Worm (Caenorhabditis elegans) whole organism, L4 larva: Measurements from ENCODE around the gene M03C11.6.

Source experiments
- F26F4.8 ChIP-seq: fragments of 200-800 bp; sonication (Bioruptor generic); conservative IDR thresholded peaks from 2 replicates; pipeline ENCODE4 v1.3.6; 2022; ENCODE audit warnings: missing genetic modification characterization, missing compliant biosample characterization
- F37D6.2 ChIP-seq: sonication (generic microtip); optimal IDR thresholded peaks from 2 replicates; lab custom pipeline; 2016; ENCODE audit warnings: mild to moderate bottlenecking, missing genetic modification characterization, missing compliant biosample characterization
- F44E2.7 ChIP-seq: fragments of 200-800 bp; sonication (Bioruptor generic); IDR thresholded peaks from 2 replicates; pipeline ENCODE4 v2.1.2; 2022; ENCODE audit warnings: missing genetic modification characterization, missing compliant biosample characterization
- F49E8.2 ChIP-seq: sonication (generic microtip); optimal IDR thresholded peaks from 2 replicates; lab custom pipeline; 2016; ENCODE audit warnings: missing compliant biosample characterization, mild to moderate bottlenecking, missing genetic modification characterization, borderline replicate concordance
- T20F7.1 ChIP-seq: fragments of 200-800 bp; sonication (Bioruptor generic); optimal IDR thresholded peaks from 2 replicates; lab custom pipeline; 2018; ENCODE audit warnings: mild to moderate bottlenecking, missing genetic modification characterization, missing compliant biosample characterization
- Y105C5A.15 ChIP-seq: fragments of 200-800 bp; sonication (Bioruptor generic); IDR thresholded peaks from 2 replicates; pipeline ENCODE4 v1.3.6; 2022; ENCODE audit warnings: missing genetic modification characterization, missing compliant biosample characterization
- Y48G9A.11 ChIP-seq: fragments of 200-800 bp; sonication (Bioruptor generic); IDR thresholded peaks from 2 replicates; pipeline ENCODE4 v1.3.6; 2022; ENCODE audit warnings: missing genetic modification reagents, missing genetic modification characterization, missing compliant biosample characterization
- ZK337.2 ChIP-seq: fragments of 200-800 bp; sonication (Bioruptor generic); IDR thresholded peaks from 2 replicates; pipeline ENCODE4 v1.3.6; 2022; ENCODE audit warnings: missing genetic modification reagents, missing genetic modification characterization, missing compliant biosample characterization
- ZK546.5 ChIP-seq, 2 experiments: sonication (generic microtip); optimal IDR thresholded peaks; 2 replicates each; lab custom pipeline; 2017; ENCODE audit warnings: missing biosample characterization in 2 of 2, missing genetic modification characterization in 2 of 2
- ama-1 ChIP-seq: fragments of 150-350 bp; optimal IDR thresholded peaks from 2 replicates; lab custom pipeline; 2014; ENCODE audit warnings: inconsistent platforms, mixed read lengths
- attf-4 ChIP-seq: sonication (generic microtip); optimal IDR thresholded peaks from 3 replicates; lab custom pipeline; 2017; ENCODE audit warnings: missing biosample characterization, missing genetic modification characterization
- ceh-32 ChIP-seq: sonication (generic microtip); optimal IDR thresholded peaks from 2 replicates; lab custom pipeline; 2016; ENCODE audit warnings: mild to moderate bottlenecking, missing genetic modification characterization, missing compliant biosample characterization; ENCODE audit not compliant: poor library complexity
- ceh-62 ChIP-seq: sonication (generic microtip); optimal IDR thresholded peaks from 2 replicates; lab custom pipeline; 2017; ENCODE audit warnings: missing biosample characterization, missing genetic modification characterization
- ceh-82 ChIP-seq: sonication (generic microtip); optimal IDR thresholded peaks from 2 replicates; lab custom pipeline; 2017; ENCODE audit warnings: missing biosample characterization, missing genetic modification characterization
- ctbp-1 ChIP-seq: fragments of 200-800 bp; sonication (Bioruptor generic); IDR thresholded peaks from 2 replicates; pipeline ENCODE4 v1.3.6; 2022; ENCODE audit warnings: missing genetic modification reagents, missing genetic modification characterization, missing compliant biosample characterization
- daf-12 ChIP-seq: fragments of 150-350 bp; optimal IDR thresholded peaks from 2 replicates; lab custom pipeline; 2014; ENCODE audit warnings: missing biosample characterization, missing genetic modification reagents, missing genetic modification characterization
- dmd-9 ChIP-seq: fragments of 200-800 bp; sonication (Bioruptor generic); IDR thresholded peaks from 2 replicates; pipeline ENCODE4 v1.3.6; 2022; ENCODE audit warnings: missing genetic modification reagents, missing genetic modification characterization, missing compliant biosample characterization
- duxl-1 ChIP-seq: sonication (generic microtip); optimal IDR thresholded peaks from 2 replicates; lab custom pipeline; 2016; ENCODE audit warnings: mild to moderate bottlenecking, missing genetic modification characterization, moderate library complexity, missing compliant biosample characterization; ENCODE audit not compliant: poor library complexity
- fkh-10 ChIP-seq: fragments of 150-350 bp; optimal IDR thresholded peaks from 2 replicates; lab custom pipeline; 2014; ENCODE audit warnings: missing biosample characterization, missing genetic modification reagents, missing genetic modification characterization
- fos-1 ChIP-seq: fragments of 150-350 bp; optimal IDR thresholded peaks from 2 replicates; lab custom pipeline; 2014; ENCODE audit warnings: missing biosample characterization, missing genetic modification characterization
- hlh-11 ChIP-seq: fragments of 200-800 bp; sonication (Bioruptor generic); optimal IDR thresholded peaks from 2 replicates; lab custom pipeline; 2018; ENCODE audit warnings: mild to moderate bottlenecking, missing genetic modification characterization, missing compliant biosample characterization
- hlh-30 ChIP-seq: sonication (generic microtip); optimal IDR thresholded peaks from 2 replicates; lab custom pipeline; 2017; ENCODE audit warnings: antibody characterized with exemption, mild to moderate bottlenecking, missing genetic modification characterization, missing compliant biosample characterization; ENCODE audit not compliant: insufficient read depth
- jun-1 ChIP-seq: fragments of 150-350 bp; optimal IDR thresholded peaks from 2 replicates; lab custom pipeline; 2014; ENCODE audit warnings: missing biosample characterization, missing genetic modification reagents, missing genetic modification characterization
- lim-7 ChIP-seq: fragments of 200-800 bp; sonication (Bioruptor generic); IDR thresholded peaks from 2 replicates; pipeline ENCODE4 v1.3.6; 2022; ENCODE audit warnings: missing genetic modification characterization, missing compliant biosample characterization
- lin-13 ChIP-seq: fragments of 150-350 bp; optimal IDR thresholded peaks from 2 replicates; lab custom pipeline; 2014; ENCODE audit warnings: missing biosample characterization, missing genetic modification reagents, missing genetic modification characterization
- lin-15B ChIP-seq: fragments of 150-350 bp; sonication (generic microtip); optimal IDR thresholded peaks from 3 replicates; lab custom pipeline; 2014; ENCODE audit warnings: missing biosample characterization, missing genetic modification characterization
- lin-38 ChIP-seq: fragments of 200-800 bp; sonication (Bioruptor generic); IDR thresholded peaks from 2 replicates; pipeline ENCODE4 v1.3.6; 2022; ENCODE audit warnings: missing genetic modification reagents, missing genetic modification characterization, missing compliant biosample characterization
- madf-9 ChIP-seq: fragments of 200-800 bp; sonication (Bioruptor generic); conservative IDR thresholded peaks from 2 replicates; pipeline ENCODE4 v1.3.6; 2022; ENCODE audit warnings: missing genetic modification reagents, missing genetic modification characterization, missing compliant biosample characterization
- mdt-29 ChIP-seq: fragments of 200-800 bp; sonication (Bioruptor generic); IDR thresholded peaks from 2 replicates; pipeline ENCODE4 v1.3.6; 2022; ENCODE audit warnings: missing genetic modification reagents, missing genetic modification characterization, missing compliant biosample characterization
- mxl-2 ChIP-seq: fragments of 200-800 bp; sonication (Bioruptor generic); conservative IDR thresholded peaks from 2 replicates; pipeline ENCODE4 v1.3.6; 2022; ENCODE audit warnings: missing genetic modification reagents, missing genetic modification characterization, missing compliant biosample characterization
- mxl-3 ChIP-seq: fragments of 200-800 bp; sonication (Bioruptor generic); optimal IDR thresholded peaks from 2 replicates; lab custom pipeline; 2018; ENCODE audit warnings: mild to moderate bottlenecking, missing genetic modification characterization, missing compliant biosample characterization
- nhr-10 ChIP-seq: fragments of 150-350 bp; optimal IDR thresholded peaks from 2 replicates; lab custom pipeline; 2014; ENCODE audit warnings: missing biosample characterization, missing genetic modification characterization
- nhr-237 ChIP-seq: sonication (generic microtip); optimal IDR thresholded peaks from 2 replicates; lab custom pipeline; 2017; ENCODE audit warnings: missing biosample characterization, missing genetic modification characterization
- nhr-25 ChIP-seq: sonication (generic microtip); optimal IDR thresholded peaks from 2 replicates; lab custom pipeline; 2017; ENCODE audit warnings: missing genetic modification characterization, mild to moderate bottlenecking, missing compliant biosample characterization, antibody characterized with exemption, moderate library complexity, borderline replicate concordance; ENCODE audit not compliant: insufficient read depth
- nhr-42 ChIP-seq: fragments of 200-800 bp; sonication (Bioruptor generic); IDR thresholded peaks from 2 replicates; pipeline ENCODE4 v1.3.6; 2022; ENCODE audit warnings: missing genetic modification characterization, missing compliant biosample characterization
- nhr-48 ChIP-seq: sonication (generic microtip); optimal IDR thresholded peaks from 2 replicates; lab custom pipeline; 2016; ENCODE audit warnings: mild to moderate bottlenecking, missing genetic modification characterization, missing compliant biosample characterization
- nhr-6 ChIP-seq: fragments of 150-350 bp; optimal IDR thresholded peaks from 2 replicates; lab custom pipeline; 2014; ENCODE audit warnings: missing biosample characterization, missing genetic modification characterization
- nhr-77 ChIP-seq: fragments of 150-350 bp; optimal IDR thresholded peaks from 2 replicates; lab custom pipeline; 2014; ENCODE audit warnings: missing biosample characterization, missing genetic modification characterization
- pha-4 ChIP-seq, 2 experiments: fragments of 150-350 bp in 1 of 2; fragments of 200-800 bp in 1 of 2; sonication (Bioruptor generic) in 1 of 2; IDR thresholded peaks in 1 of 2; optimal IDR thresholded peaks in 1 of 2; 2 replicates each; pipeline versions ENCODE4 v1.3.6 to Lab custom; 2014 to 2022; ENCODE audit warnings: missing genetic modification characterization in 2 of 2, missing genetic modification reagents in 2 of 2, missing biosample characterization in 1 of 2, missing compliant biosample characterization in 1 of 2
- pqm-1 ChIP-seq: sonication (generic microtip); optimal IDR thresholded peaks from 2 replicates; lab custom pipeline; 2017; ENCODE audit warnings: missing biosample characterization, missing genetic modification characterization
- saeg-2 ChIP-seq: fragments of 200-800 bp; sonication (Bioruptor generic); IDR thresholded peaks from 2 replicates; pipeline ENCODE4 v1.3.6; 2022; ENCODE audit warnings: missing genetic modification reagents, missing genetic modification characterization, missing compliant biosample characterization
- sdz-12 ChIP-seq: fragments of 200-800 bp; sonication (Bioruptor generic); optimal IDR thresholded peaks from 2 replicates; lab custom pipeline; 2018; ENCODE audit warnings: mild to moderate bottlenecking, missing genetic modification characterization, missing compliant biosample characterization
- spr-3 ChIP-seq: fragments of 200-800 bp; sonication (Bioruptor generic); optimal IDR thresholded peaks from 2 replicates; lab custom pipeline; 2018; ENCODE audit warnings: mild to moderate bottlenecking, missing genetic modification characterization, missing compliant biosample characterization
- tag-97 ChIP-seq: fragments of 200-800 bp; sonication (Bioruptor generic); IDR thresholded peaks from 2 replicates; pipeline ENCODE4 v1.3.6; 2022; ENCODE audit warnings: missing genetic modification characterization, missing compliant biosample characterization
- tra-1 ChIP-seq: fragments of 200-800 bp; sonication (Bioruptor generic); IDR thresholded peaks from 2 replicates; pipeline ENCODE4 v1.3.6; 2022; ENCODE audit warnings: missing genetic modification reagents, missing genetic modification characterization, missing compliant biosample characterization
- unc-39 ChIP-seq: sonication (generic microtip); optimal IDR thresholded peaks from 2 replicates; lab custom pipeline; 2017; ENCODE audit warnings: missing biosample characterization, missing genetic modification characterization
- unc-62 ChIP-seq, 3 experiments: fragments of 150-350 bp in 1 of 3; sonication (generic microtip); optimal IDR thresholded peaks in 2 of 3; peaks in 1 of 3; 1 replicate in 1 of 3; 2 replicates in 2 of 3; lab custom pipeline; 2014 to 2017; ENCODE audit warnings: missing biosample characterization in 3 of 3, missing genetic modification characterization in 3 of 3, missing genetic modification reagents in 3 of 3, missing genotype in 1 of 3
- vab-7 ChIP-seq: fragments of 200-800 bp; sonication (Bioruptor generic); IDR thresholded peaks from 2 replicates; pipeline ENCODE4 v1.3.6; 2022; ENCODE audit warnings: missing genetic modification reagents, missing genetic modification characterization, missing compliant biosample characterization
- zag-1 ChIP-seq: fragments of 150-350 bp; optimal IDR thresholded peaks from 2 replicates; lab custom pipeline; 2014; ENCODE audit warnings: missing biosample characterization, missing genetic modification characterization
- zfp-3 ChIP-seq: fragments of 200-800 bp; sonication (Bioruptor generic); conservative IDR thresholded peaks from 2 replicates; pipeline ENCODE4 v1.3.6; 2022; ENCODE audit warnings: missing genetic modification reagents, missing genetic modification characterization, missing compliant biosample characterization
- ztf-11 ChIP-seq: fragments of 150-350 bp; optimal IDR thresholded peaks from 2 replicates; lab custom pipeline; 2014; ENCODE audit warnings: missing biosample characterization, missing genetic modification characterization

The M03C11.6 gene

ce11 chrIII:10463653-10464052 is 39.8 kb upstream of the M03C11.6 start (continued):
- TF ChIP-seq ama-1 (lab: Kevin White, UChicago) (no peak), lin-15B (tag; lab: Kevin White, UChicago) (no peak), dmd-9 (GFP tag; lab: Robert Waterston, UW) (no peak), saeg-2 (GFP tag; lab: Robert Waterston, UW) (no peak), unc-62 (GFP tag; optimal IDR thresholded peaks at IDR 0.05 in 1 of 2; lab: Kevin White, UChicago) (peak in 1 of 2 experiments; percentile 25), unc-62 (tag; optimal IDR thresholded peaks at IDR 0.05; lab: Kevin White, UChicago) (no peak), madf-9 (GFP tag; lab: Robert Waterston, UW) (no peak), unc-39 (tag; lab: Kevin White, UChicago) (no peak), vab-7 (no peak), jun-1 (tag; lab: Kevin White, UChicago) (no peak), fkh-10 (no peak), tag-97 (GFP tag; lab: Robert Waterston, UW) (no peak), nhr-48 (peak; percentile 8), ceh-82 (tag; lab: Kevin White, UChicago) (no peak), Y105C5A.15 (GFP tag; lab: Robert Waterston, UW) (no peak), pha-4 (GFP tag; IDR thresholded peaks at IDR 0.05; lab: Robert Waterston, UW) (no peak), pha-4 (tag; optimal IDR thresholded peaks at IDR 0.05; lab: Kevin White, UChicago) (no peak), nhr-10 (tag; lab: Kevin White, UChicago) (peak; percentile 7), F26F4.8 (no peak), nhr-237 (tag; lab: Kevin White, UChicago) (no peak), nhr-42 (GFP tag; lab: Robert Waterston, UW) (no peak), fos-1 (tag; lab: Kevin White, UChicago) (no peak), pqm-1 (tag; lab: Kevin White, UChicago) (no peak), nhr-25 (tag; lab: Kevin White, UChicago) (no peak), ztf-11 (no peak), nhr-6 (tag; lab: Kevin White, UChicago) (peak; percentile 14), lim-7 (GFP tag; lab: Robert Waterston, UW) (no peak), ZK337.2 (GFP tag; lab: Robert Waterston, UW) (no peak), spr-3 (GFP tag; lab: Kevin White, UChicago) (no peak), nhr-77 (peak; percentile 76), lin-13 (GFP tag; lab: Kevin White, UChicago) (no peak), T20F7.1 (GFP tag; lab: Kevin White, UChicago) (no peak), zfp-3 (GFP tag; lab: Robert Waterston, UW) (no peak), F37D6.2 (tag; lab: Kevin White, UChicago) (no peak), lin-38 (GFP tag; lab: Robert Waterston, UW) (peak; percentile 50), F49E8.2 (tag; lab: Kevin White, UChicago) (no peak), tra-1 (GFP tag; lab: Robert Waterston, UW) (no peak), ceh-32 (tag; lab: Kevin White, UChicago) (no peak), zag-1 (tag; lab: Kevin White, UChicago) (no peak), mxl-2 (GFP tag; lab: Robert Waterston, UW) (no peak), hlh-30 (peak; percentile 86), F44E2.7 (GFP tag; lab: Robert Waterston, UW) (no peak), ceh-62 (tag; lab: Kevin White, UChicago) (no peak), duxl-1 (tag; lab: Kevin White, UChicago) (no peak), attf-4 (tag; lab: Kevin White, UChicago) (no peak), mxl-3 (GFP tag; lab: Kevin White, UChicago) (peak; percentile 46), sdz-12 (no peak), daf-12 (tag; lab: Kevin White, UChicago) (no peak), mdt-29 (GFP tag; lab: Robert Waterston, UW) (no peak), Y48G9A.11 (GFP tag; lab: Robert Waterston, UW) (no peak), ZK546.5 (tag; optimal IDR thresholded peaks at IDR 0.05; lab: Kevin White, UChicago) (no peak), hlh-11 (tag; lab: Kevin White, UChicago) (peak; percentile 82), ctbp-1 (GFP tag; lab: Robert Waterston, UW) (no peak)
